Fruit fly (Drosophila melanogaster): ENCODE results near the gene Taf9.
A peak's percentile ranks its signal among the peaks of the same experiment; 100 is the strongest.

Taf9 gene

dm6 chrX:17814783-17815182, 27.2 kb upstream of the Taf9 start (continued):
- TF ChIP-seq CG9797 (GFP tag; optimal IDR thresholded peaks at IDR 0.05) (no peak), CG34376 (GFP tag; optimal IDR thresholded peaks at IDR 0.05) (no peak), Atf6 (GFP tag; IDR thresholded peaks at IDR 0.05) (no peak), gfzf (GFP tag; optimal IDR thresholded peaks at IDR 0.05) (no peak), CG1603 (tag; optimal IDR thresholded peaks at IDR 0.05) (peak; percentile 6), ranshi (GFP tag; IDR thresholded peaks at IDR 0.05) (no peak)

dm6 chrX:17816437-17816836, 25.5 kb upstream of the Taf9 start:
- TF ChIP-seq Dip2 (GFP tag; IDR thresholded peaks at IDR 0.05) (no peak), otp (GFP tag; IDR thresholded peaks at IDR 0.05) (no peak), CG10979 (tag; optimal IDR thresholded peaks at IDR 0.05) (no peak), CG10462 (GFP tag; optimal IDR thresholded peaks at IDR 0.05) (no peak), phol (tag; optimal IDR thresholded peaks at IDR 0.05) (no peak), Doc2 (GFP tag; IDR thresholded peaks at IDR 0.05) (no peak), slou (GFP tag; optimal IDR thresholded peaks at IDR 0.05) (no peak), Sry-δ (GFP tag; optimal IDR thresholded peaks at IDR 0.05) (no peak), ase (GFP tag; IDR thresholded peaks at IDR 0.05) (no peak), ac (GFP tag; optimal IDR thresholded peaks at IDR 0.05) (no peak), CG1024 (GFP tag; IDR thresholded peaks at IDR 0.05) (no peak), grau (tag; optimal IDR thresholded peaks at IDR 0.05) (no peak), pan (optimal IDR thresholded peaks at IDR 0.05) (no peak), pan (GFP tag; optimal IDR thresholded peaks at IDR 0.05 in 1 of 2, IDR thresholded peaks at IDR 0.05 in 1 of 2) (no peak), CG1647 (GFP tag; optimal IDR thresholded peaks at IDR 0.05) (no peak), prd (optimal IDR thresholded peaks at IDR 0.05) (no peak), prd (GFP tag; IDR thresholded peaks at IDR 0.05) (no peak)

DNA sequence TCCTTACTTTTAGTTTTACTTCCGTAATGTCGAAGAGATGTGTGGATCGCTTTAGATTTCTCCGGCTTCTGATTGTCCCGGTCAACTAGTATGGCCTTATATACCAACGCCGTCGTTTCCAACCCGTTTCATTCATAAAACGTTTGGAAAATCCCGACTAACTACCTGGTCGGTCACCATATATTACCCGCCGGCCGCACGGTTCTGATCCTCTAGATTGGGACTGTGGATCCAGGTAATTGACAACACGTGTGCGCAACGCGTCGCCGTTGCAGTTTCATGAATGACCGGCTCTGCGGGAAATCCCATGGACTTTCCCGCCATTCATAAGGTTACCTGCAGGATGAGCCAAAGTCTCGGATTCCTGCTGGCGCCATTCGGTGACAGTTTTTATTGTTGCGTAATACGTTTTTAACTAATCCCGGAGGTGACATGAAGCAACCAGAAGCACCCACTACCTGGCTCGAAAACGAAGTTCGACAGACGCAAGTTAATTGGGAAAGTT, 22.3 kb upstream of the Taf9 start, which contains the start of gene CG12986:
Gene CG12986 (minus strand): TSS at position 51 of the 505 bp plus-strand sequence.
- TF ChIP-seq Taf1 (GFP tag; IDR thresholded peaks at IDR 0.05), result no peak
- TF ChIP-seq CG8388 (GFP tag; optimal IDR thresholded peaks at IDR 0.05), result no peak
- no peak for TF ChIP-seq gem (tag; optimal IDR thresholded peaks at IDR 0.05)
- TF ChIP-seq twi (tag; optimal IDR thresholded peaks at IDR 0.05), result peak; percentile 45
- no peak for TF ChIP-seq CG2678 (tag; optimal IDR thresholded peaks at IDR 0.05)
- peak; percentile 53 for TF ChIP-seq CG15479 (GFP tag; optimal IDR thresholded peaks at IDR 0.05)
- peak; percentile 77 for TF ChIP-seq zen (tag; optimal IDR thresholded peaks at IDR 0.05)
- no peak for TF ChIP-seq HHEX (GFP tag; optimal IDR thresholded peaks at IDR 0.05)
- peak in 1 of 2 experiments; percentile 69 for TF ChIP-seq tll (GFP tag; optimal IDR thresholded peaks at IDR 0.05)
- TF ChIP-seq CG2875 (GFP tag; optimal IDR thresholded peaks at IDR 0.05), result no peak
- TF ChIP-seq cad (GFP tag; optimal IDR thresholded peaks at IDR 0.05), result peak; percentile 59
- TF ChIP-seq amos (GFP tag; IDR thresholded peaks at IDR 0.05; ENCODE audit: partially characterized antibody), result no peak

- TF ChIP-seq CG11695 (GFP tag; IDR thresholded peaks at IDR 0.05) (no peak), ham (GFP tag; IDR thresholded peaks at IDR 0.05) (no peak), gcm (GFP tag; optimal IDR thresholded peaks at IDR 0.05) (no peak), CG33213 (GFP tag; optimal IDR thresholded peaks at IDR 0.05) (peak; percentile 10), MBD-R2 (GFP tag; IDR thresholded peaks at IDR 0.05) (peak; percentile 19; the same call in 1 of the 2 replicates), CG7987 (GFP tag; optimal IDR thresholded peaks at IDR 0.05) (peak; percentile 1), Hmx (GFP tag; optimal IDR thresholded peaks at IDR 0.05) (no peak), CG13775 (GFP tag; optimal IDR thresholded peaks at IDR 0.05) (no peak), CG17829 (tag; optimal IDR thresholded peaks at IDR 0.05) (peak; percentile 36), schlank (tag; optimal IDR thresholded peaks at IDR 0.05) (no peak), repo (GFP tag; optimal IDR thresholded peaks at IDR 0.05) (no peak), CG9932 (GFP tag; IDR thresholded peaks at IDR 0.05) (peak; percentile 58), CG11560 (tag; IDR thresholded peaks at IDR 0.05) (peak; percentile 48; the same call in 1 of the 3 replicates), trem (tag; optimal IDR thresholded peaks at IDR 0.05) (peak; percentile 30), CG32532 (GFP tag; IDR thresholded peaks at IDR 0.05) (peak; percentile 68)
Observed at dm6 chrX:17820252-17820651, 21.7 kb upstream of the Taf9 start.

Data from whole organism, embryonic.